Fruit fly (Drosophila melanogaster) whole organism, pupa: Measurements from ENCODE around the gene eIF4G2.

ENCODE experiments used
- CG17806 ChIP-seq: fragments of 200-800 bp; sonication (Bioruptor generic); optimal IDR thresholded peaks from 2 replicates; lab custom pipeline; 2018; ENCODE audit warnings: missing biosample characterization, mild to moderate bottlenecking, missing genetic modification characterization, moderate library complexity
- CG32121 ChIP-seq: fragments of 200-800 bp; sonication (Bioruptor generic); IDR thresholded peaks from 2 replicates; pipeline ENCODE4 v1.3.6; 2022; ENCODE audit warnings: missing biosample characterization, missing genetic modification characterization
- CG8301 ChIP-seq: fragments of 200-800 bp; sonication (Bioruptor generic); optimal IDR thresholded peaks from 2 replicates; lab custom pipeline; 2018; ENCODE audit warnings: missing biosample characterization, mild to moderate bottlenecking, missing genetic modification characterization
- Ets98B ChIP-seq: fragments of 200-800 bp; sonication (Bioruptor generic); IDR thresholded peaks from 2 replicates; pipeline ENCODE4 v1.3.6; 2022; ENCODE audit warnings: missing biosample characterization, missing genetic modification characterization
- rn ChIP-seq: fragments of 200-800 bp; sonication (Bioruptor generic); IDR thresholded peaks from 2 replicates; pipeline ENCODE4 v1.3.6; 2022; ENCODE audit warnings: missing biosample characterization, missing genetic modification characterization

DNA sequence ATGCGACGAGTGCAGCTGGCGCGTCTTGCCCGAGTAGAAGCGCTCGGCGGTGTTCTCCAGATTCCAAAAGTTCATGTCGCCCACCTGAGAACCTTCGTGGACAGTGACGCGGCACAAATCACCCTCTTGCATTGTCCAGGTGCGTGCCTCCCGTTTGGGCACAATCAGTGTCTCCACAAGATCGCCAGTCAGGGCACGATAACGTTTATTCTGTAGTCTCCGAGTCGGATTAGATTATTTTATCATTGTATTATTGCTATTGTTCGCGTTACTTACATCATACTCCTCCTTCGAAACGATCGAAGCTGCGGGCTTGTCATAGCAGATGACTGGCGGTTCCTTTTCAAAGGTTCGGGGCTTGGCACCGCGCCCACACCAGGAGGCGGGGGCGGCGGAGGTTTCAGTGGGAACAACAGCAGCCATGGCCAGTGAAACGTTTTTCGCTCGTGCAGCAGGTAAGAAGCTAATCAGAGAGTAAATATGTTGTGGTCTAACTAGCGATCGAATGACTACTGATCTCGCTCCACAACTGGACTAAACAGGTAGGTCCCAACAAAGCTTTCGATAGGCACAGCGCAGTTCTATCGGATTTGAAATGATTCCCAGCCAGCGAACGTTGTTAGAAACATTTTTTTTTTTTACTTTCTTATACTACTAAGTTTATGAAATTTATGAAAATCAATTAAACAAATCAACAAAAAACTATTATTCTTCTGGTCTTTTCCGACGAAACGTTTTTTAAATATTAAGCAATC is 45.2 kb downstream of the eIF4G2 start, which contains the start of gene CG10208:
- TF ChIP-seq CG8301 (tag; lab: Kevin White, UChicago) (no peak), CG17806 (tag; lab: Kevin White, UChicago) (no peak), Ets98B (GFP tag; lab: Robert Waterston, UW) (no peak; the same call in 1 of the 2 replicates), rn (GFP tag; lab: Robert Waterston, UW) (no peak), CG32121 (GFP tag; lab: Robert Waterston, UW) (no peak)
